Worm (Caenorhabditis elegans) whole organism, midembryonic: Measurements from ENCODE around the gene F02A9.1.

Experiments
- T22C8.4 ChIP-seq: fragments of 200-800 bp; sonication (Bioruptor generic); IDR thresholded peaks from 2 replicates; pipeline ENCODE4 v1.3.6; 2022; ENCODE audit warnings: missing genetic modification characterization, missing compliant biosample characterization
- cog-1 ChIP-seq: sonication (generic microtip); optimal IDR thresholded peaks from 2 replicates; lab custom pipeline; 2016; ENCODE audit warnings: missing genetic modification characterization, missing compliant biosample characterization
- flt-1 ChIP-seq: fragments of 200-800 bp; sonication (Bioruptor generic); IDR thresholded peaks from 2 replicates; pipeline ENCODE4 v1.3.6; 2022; ENCODE audit warnings: missing genetic modification characterization, missing compliant biosample characterization
- klf-2 ChIP-seq: fragments of 200-800 bp; sonication (Bioruptor generic); conservative IDR thresholded peaks from 2 replicates; pipeline ENCODE4 v1.3.6; 2022; ENCODE audit warnings: missing genetic modification reagents, missing genetic modification characterization, missing compliant biosample characterization
- med-1 ChIP-seq: sonication (generic microtip); optimal IDR thresholded peaks from 2 replicates; lab custom pipeline; 2017; ENCODE audit warnings: missing genetic modification characterization, mild to moderate bottlenecking, missing compliant biosample characterization, antibody characterized with exemption, missing genetic modification reagents; ENCODE audit not compliant: insufficient read depth
- ref-1 ChIP-seq: fragments of 200-800 bp; sonication (Bioruptor generic); conservative IDR thresholded peaks from 2 replicates; pipeline ENCODE4 v1.3.6; 2022; ENCODE audit warnings: missing genetic modification reagents, missing genetic modification characterization, missing compliant biosample characterization
- ztf-23 ChIP-seq: fragments of 200-800 bp; sonication (Bioruptor generic); IDR thresholded peaks from 2 replicates; pipeline ENCODE4 v1.3.6; 2022; ENCODE audit warnings: missing genetic modification reagents, missing genetic modification characterization, missing compliant biosample characterization
- ztf-29 ChIP-seq: fragments of 200-800 bp; sonication (Bioruptor generic); IDR thresholded peaks from 2 replicates; pipeline ENCODE4 v1.3.6; 2022; ENCODE audit warnings: missing genetic modification reagents, missing genetic modification characterization, missing compliant biosample characterization

- no peak for TF ChIP-seq T22C8.4 (GFP tag; lab: Robert Waterston, UW)
- no peak for TF ChIP-seq ztf-23
- TF ChIP-seq med-1 (GFP tag; lab: Kevin White, UChicago): no peak
- TF ChIP-seq flt-1 (GFP tag; lab: Robert Waterston, UW): no peak
- TF ChIP-seq klf-2 (GFP tag; lab: Robert Waterston, UW): no peak
- TF ChIP-seq cog-1 (tag; lab: Kevin White, UChicago): no peak
- no peak for TF ChIP-seq ref-1
- TF ChIP-seq ztf-29 (GFP tag; lab: Robert Waterston, UW): no peak
Measured at ce11 chrIII:9054414-9055147, 23.0 kb downstream of the F02A9.1 start, which contains the start of gene cls-2.
